Worm (Caenorhabditis elegans): ENCODE results near the gene nhr-139.

ce11 chrV:6953797-6954196 is 33.8 kb downstream of the nhr-139 start, which contains the start of gene srg-31:
- TF ChIP-seq elt-3 (tag; optimal IDR thresholded peaks at IDR 0.05) (no peak), ceh-16 (tag; optimal IDR thresholded peaks at IDR 0.05) (no peak), ZK546.5 (tag; optimal IDR thresholded peaks at IDR 0.05) (no peak), sma-3 (GFP tag; optimal IDR thresholded peaks at IDR 0.05) (no peak), lsy-2 (tag; optimal IDR thresholded peaks at IDR 0.05) (no peak), nhr-237 (tag; optimal IDR thresholded peaks at IDR 0.05) (no peak)

All from whole organism, L2 larva.